Fruit fly (Drosophila melanogaster) whole organism, embryonic: ENCODE results near the gene CG11980.

Experiments
- ATbp ChIP-seq: fragments of 200-800 bp; sonication (Bioruptor generic); optimal IDR thresholded peaks from 2 replicates; lab custom pipeline; 2017; ENCODE audit warnings: missing biosample characterization, mild to moderate bottlenecking, missing genetic modification characterization, missing genetic modification reagents
- Atf3 ChIP-seq: fragments of 200-800 bp; sonication (Bioruptor generic); optimal IDR thresholded peaks from 3 replicates; lab custom pipeline; 2016; ENCODE audit warnings: missing biosample characterization, missing genetic modification characterization
- Bgb ChIP-seq: fragments of 200-800 bp; sonication (Bioruptor generic); IDR thresholded peaks from 2 replicates; pipeline ENCODE4 v1.3.6; 2022; ENCODE audit warnings: missing biosample characterization, missing genetic modification characterization; ENCODE audit not compliant: partially characterized antibody
- CG10431 ChIP-seq: fragments of 200-800 bp; sonication (Bioruptor generic); optimal IDR thresholded peaks from 3 replicates; lab custom pipeline; 2018; ENCODE audit warnings: missing biosample characterization, mild to moderate bottlenecking, missing genetic modification characterization
- CG10979 ChIP-seq: fragments of 200-800 bp; sonication (Bioruptor generic); optimal IDR thresholded peaks from 2 replicates; lab custom pipeline; 2018; ENCODE audit warnings: missing biosample characterization, mild to moderate bottlenecking, missing genetic modification characterization, moderate library complexity
- CG11085 ChIP-seq: fragments of 200-800 bp; sonication (Bioruptor generic); IDR thresholded peaks from 2 replicates; pipeline ENCODE4 v1.3.6; 2022; ENCODE audit warnings: missing biosample characterization, missing genetic modification characterization
- CG11696 ChIP-seq: fragments of 200-800 bp; sonication (Bioruptor generic); IDR thresholded peaks from 2 replicates; pipeline ENCODE4 v1.3.6; 2022; ENCODE audit warnings: missing biosample characterization, missing genetic modification characterization
- CG12236 ChIP-seq: fragments of 200-800 bp; sonication (Bioruptor generic); optimal IDR thresholded peaks from 2 replicates; lab custom pipeline; 2016; ENCODE audit warnings: missing biosample characterization, missing genetic modification characterization
- CG12769 ChIP-seq: fragments of 200-800 bp; sonication (Bioruptor generic); optimal IDR thresholded peaks from 2 replicates; lab custom pipeline; 2019; ENCODE audit warnings: missing biosample characterization, mild to moderate bottlenecking, missing genetic modification characterization, moderate library complexity
- CG15269 ChIP-seq: fragments of 200-800 bp; sonication (Bioruptor generic); optimal IDR thresholded peaks from 2 replicates; lab custom pipeline; 2018; ENCODE audit warnings: missing biosample characterization, mild to moderate bottlenecking, missing genetic modification characterization, moderate library complexity
- CG1647 ChIP-seq: fragments of 200-800 bp; sonication (Bioruptor generic); optimal IDR thresholded peaks from 3 replicates; lab custom pipeline; 2016; ENCODE audit warnings: missing biosample characterization, missing genetic modification characterization
- CG17361 ChIP-seq: fragments of 200-800 bp; sonication (Bioruptor generic); IDR thresholded peaks from 3 replicates; pipeline ENCODE4 v1.3.6; 2022; ENCODE audit warnings: missing biosample characterization, missing genetic modification characterization
- CG17802 ChIP-seq: fragments of 200-800 bp; sonication (Bioruptor generic); optimal IDR thresholded peaks from 2 replicates; lab custom pipeline; 2018; ENCODE audit warnings: missing biosample characterization, mild to moderate bottlenecking, missing genetic modification characterization, moderate library complexity
- CG30403 ChIP-seq: fragments of 200-800 bp; sonication (Bioruptor generic); optimal IDR thresholded peaks from 3 replicates; lab custom pipeline; 2016; ENCODE audit warnings: missing biosample characterization, missing genetic modification characterization
- CG30431 ChIP-seq: fragments of 200-800 bp; sonication (Bioruptor generic); optimal IDR thresholded peaks from 2 replicates; lab custom pipeline; 2017; ENCODE audit warnings: missing biosample characterization, missing genetic modification characterization
- CG34376 ChIP-seq: fragments of 200-800 bp; sonication (Bioruptor generic); optimal IDR thresholded peaks from 2 replicates; lab custom pipeline; 2018; ENCODE audit warnings: missing biosample characterization, mild to moderate bottlenecking, missing genetic modification characterization
- CG3726 ChIP-seq: fragments of 200-800 bp; sonication (Bioruptor generic); IDR thresholded peaks from 3 replicates; pipeline ENCODE4, ENCODE4 v1.3.6; 2022; ENCODE audit warnings: missing biosample characterization, missing genetic modification characterization
- CG6254 ChIP-seq: fragments of 200-800 bp; sonication (Bioruptor generic); optimal IDR thresholded peaks from 3 replicates; lab custom pipeline; 2017; ENCODE audit warnings: mild to moderate bottlenecking, missing biosample characterization, missing genetic modification reagents, missing genetic modification characterization
- CG6654 ChIP-seq: fragments of 200-800 bp; sonication (Bioruptor generic); optimal IDR thresholded peaks from 2 replicates; lab custom pipeline; 2017; ENCODE audit warnings: missing biosample characterization, mild to moderate bottlenecking, missing genetic modification characterization
- CG7372 ChIP-seq: fragments of 200-800 bp; sonication (Bioruptor generic); IDR thresholded peaks from 2 replicates; pipeline ENCODE4 v1.3.6; 2022; ENCODE audit warnings: missing biosample characterization, missing genetic modification characterization
- CG7839 ChIP-seq: fragments of 200-800 bp; sonication (Bioruptor generic); optimal IDR thresholded peaks from 3 replicates; lab custom pipeline; 2018; ENCODE audit warnings: missing biosample characterization, mild to moderate bottlenecking, missing genetic modification characterization, moderate library complexity
- CG8765 ChIP-seq: fragments of 200-800 bp; sonication (Bioruptor generic); IDR thresholded peaks from 2 replicates; pipeline ENCODE4 v1.3.6; 2022; ENCODE audit warnings: missing biosample characterization, missing genetic modification characterization
- Elba2 ChIP-seq: fragments of 200-800 bp; sonication (Bioruptor generic); optimal IDR thresholded peaks from 3 replicates; lab custom pipeline; 2016; ENCODE audit warnings: missing biosample characterization, missing genetic modification characterization
- HLH54F ChIP-seq: fragments of 200-800 bp; sonication (Bioruptor generic); optimal IDR thresholded peaks from 3 replicates; lab custom pipeline; 2016; ENCODE audit warnings: missing biosample characterization, missing genetic modification characterization
- HmgZ ChIP-seq: fragments of 200-800 bp; sonication (Bioruptor generic); optimal IDR thresholded peaks from 2 replicates; lab custom pipeline; 2018; ENCODE audit warnings: missing biosample characterization, mild to moderate bottlenecking, missing genetic modification characterization
- Hr3 ChIP-seq: fragments of 200-800 bp; sonication (Bioruptor generic); optimal IDR thresholded peaks from 3 replicates; lab custom pipeline; 2016; ENCODE audit warnings: missing biosample characterization, missing genetic modification characterization
- Mes4 ChIP-seq: fragments of 200-800 bp; sonication (Bioruptor generic); optimal IDR thresholded peaks from 2 replicates; lab custom pipeline; 2016; ENCODE audit warnings: missing biosample characterization, missing genetic modification characterization
- Neu2 ChIP-seq: fragments of 200-800 bp; sonication (Bioruptor generic); optimal IDR thresholded peaks from 3 replicates; lab custom pipeline; 2016; ENCODE audit warnings: missing biosample characterization, missing genetic modification characterization, borderline replicate concordance
- Oaz ChIP-seq: fragments of 200-800 bp; sonication (Bioruptor generic); IDR thresholded peaks from 2 replicates; pipeline ENCODE4 v1.3.6; 2022; ENCODE audit warnings: missing biosample characterization, missing genetic modification characterization
- Oli ChIP-seq: fragments of 200-800 bp; sonication (Bioruptor generic); optimal IDR thresholded peaks from 2 replicates; lab custom pipeline; 2018; ENCODE audit warnings: missing biosample characterization, mild to moderate bottlenecking, missing genetic modification characterization, moderate library complexity
- Rx ChIP-seq: fragments of 200-800 bp; sonication (Bioruptor generic); IDR thresholded peaks from 2 replicates; pipeline ENCODE4 v1.3.6; 2022; ENCODE audit warnings: missing biosample characterization, missing genetic modification characterization
- Spps ChIP-seq: fragments of 200-800 bp; sonication (Bioruptor generic); optimal IDR thresholded peaks from 2 replicates; lab custom pipeline; 2018; ENCODE audit warnings: missing biosample characterization, mild to moderate bottlenecking, missing genetic modification characterization
- ase ChIP-seq: fragments of 200-800 bp; sonication (Bioruptor generic); IDR thresholded peaks from 3 replicates; pipeline ENCODE4 v1.3.6; 2022; ENCODE audit warnings: missing biosample characterization, missing genetic modification characterization
- bcd ChIP-seq: fragments of 200-800 bp; sonication (Bioruptor generic); optimal IDR thresholded peaks from 2 replicates; lab custom pipeline; 2017; ENCODE audit warnings: missing biosample characterization, mild to moderate bottlenecking, missing genetic modification characterization
- cato ChIP-seq: fragments of 200-800 bp; sonication (Bioruptor generic); optimal IDR thresholded peaks from 2 replicates; lab custom pipeline; 2016; ENCODE audit warnings: missing biosample characterization, missing genetic modification characterization, borderline replicate concordance
- chn ChIP-seq: fragments of 200-800 bp; sonication (Bioruptor generic); optimal IDR thresholded peaks from 2 replicates; lab custom pipeline; 2016; ENCODE audit warnings: missing biosample characterization, missing genetic modification characterization
- corto ChIP-seq: fragments of 200-800 bp; sonication (Bioruptor generic); optimal IDR thresholded peaks from 2 replicates; lab custom pipeline; 2016; ENCODE audit warnings: missing biosample characterization, mild to moderate bottlenecking, missing genetic modification characterization, moderate library complexity
- dmrt99B ChIP-seq: fragments of 200-800 bp; sonication (Bioruptor generic); optimal IDR thresholded peaks from 2 replicates; lab custom pipeline; 2018; ENCODE audit warnings: missing biosample characterization, mild to moderate bottlenecking, missing genetic modification characterization, moderate library complexity
- fd102C ChIP-seq: fragments of 200-800 bp; sonication (Bioruptor generic); optimal IDR thresholded peaks from 2 replicates; lab custom pipeline; 2018; ENCODE audit warnings: missing biosample characterization, mild to moderate bottlenecking, missing genetic modification characterization, moderate library complexity
- grn ChIP-seq: fragments of 200-800 bp; sonication (Bioruptor generic); optimal IDR thresholded peaks from 3 replicates; lab custom pipeline; 2017; ENCODE audit warnings: missing biosample characterization, missing genetic modification characterization
- ham ChIP-seq: fragments of 200-800 bp; sonication (Bioruptor generic); IDR thresholded peaks from 2 replicates; pipeline ENCODE4 v1.3.6; 2022; ENCODE audit warnings: missing biosample characterization, missing genetic modification characterization
- knrl ChIP-seq: fragments of 200-800 bp; sonication (Bioruptor generic); IDR thresholded peaks from 3 replicates; pipeline ENCODE4 v1.3.6; 2022; ENCODE audit warnings: missing biosample characterization, missing genetic modification characterization; ENCODE audit not compliant: partially characterized antibody
- mirr ChIP-seq: fragments of 200-800 bp; sonication (Bioruptor generic); optimal IDR thresholded peaks from 3 replicates; lab custom pipeline; 2018; ENCODE audit warnings: missing biosample characterization, mild to moderate bottlenecking, missing genetic modification characterization
- nau ChIP-seq: fragments of 200-800 bp; sonication (Bioruptor generic); optimal IDR thresholded peaks from 3 replicates; lab custom pipeline; 2017; ENCODE audit warnings: missing biosample characterization, mild to moderate bottlenecking, missing genetic modification characterization, missing genetic modification reagents
- pho ChIP-seq: fragments of 200-800 bp; sonication (Bioruptor generic); optimal IDR thresholded peaks from 2 replicates; lab custom pipeline; 2016; ENCODE audit warnings: missing biosample characterization, missing genetic modification characterization
- pita ChIP-seq: fragments of 200-800 bp; sonication (Bioruptor generic); optimal IDR thresholded peaks from 2 replicates; lab custom pipeline; 2017; ENCODE audit warnings: missing biosample characterization, mild to moderate bottlenecking, missing genetic modification characterization
- ranshi ChIP-seq: fragments of 200-800 bp; sonication (Bioruptor generic); IDR thresholded peaks from 2 replicates; pipeline ENCODE4 v1.3.6; 2022; ENCODE audit warnings: missing biosample characterization, missing genetic modification characterization
- slou ChIP-seq: fragments of 200-800 bp; sonication (Bioruptor generic); optimal IDR thresholded peaks from 3 replicates; lab custom pipeline; 2016; ENCODE audit warnings: missing biosample characterization, missing genetic modification characterization
- sna ChIP-seq: fragments of 200-800 bp; sonication (Bioruptor generic); IDR thresholded peaks from 2 replicates; pipeline ENCODE4 v1.3.6; 2022; ENCODE audit warnings: missing biosample characterization, missing genetic modification characterization; ENCODE audit not compliant: partially characterized antibody
- ttk ChIP-seq: fragments of 200-800 bp; sonication (Bioruptor generic); IDR thresholded peaks from 2 replicates; pipeline ENCODE4 v2.1.2; 2022; ENCODE audit warnings: missing biosample characterization, missing genetic modification characterization

The CG11980 gene

dm6 chr3R:9031797-9032418 is 28.1 kb downstream of the CG11980 start (continued):
- TF ChIP-seq pita (GFP tag; lab: Kevin White, UChicago), result no peak
- TF ChIP-seq sna (GFP tag; lab: Robert Waterston, UW), result no peak
- TF ChIP-seq CG17802 (tag; lab: Kevin White, UChicago), result peak; percentile 64
- TF ChIP-seq Spps (tag; lab: Kevin White, UChicago), result peak; percentile 67
- TF ChIP-seq CG17361, result peak; percentile 88
- peak; percentile 88 for TF ChIP-seq CG1647
- TF ChIP-seq cato (GFP tag; lab: Kevin White, UChicago), result peak; percentile 58
- TF ChIP-seq ham (GFP tag; lab: Robert Waterston, UW), result no peak
- peak; percentile 93 for TF ChIP-seq ranshi (GFP tag; lab: Robert Waterston, UW)
- peak; percentile 98 for TF ChIP-seq CG11696 (GFP tag; lab: Robert Waterston, UW)
- no peak for TF ChIP-seq mirr (GFP tag; lab: Kevin White, UChicago)
- TF ChIP-seq CG3726 (GFP tag; lab: Robert Waterston, UW), result peak; percentile 85; the same call in 2 of the 3 replicates
- TF ChIP-seq ATbp (GFP tag; lab: Kevin White, UChicago), result peak; percentile 92
- peak; percentile 82 for TF ChIP-seq Hr3
- peak; percentile 86 for TF ChIP-seq CG7839 (tag; lab: Kevin White, UChicago)
- TF ChIP-seq chn (GFP tag; lab: Kevin White, UChicago), result peak; percentile 85
- peak; percentile 74 for TF ChIP-seq CG11085 (GFP tag; lab: Robert Waterston, UW)
- TF ChIP-seq CG12769 (tag; lab: Kevin White, UChicago), result peak; percentile 83
- peak; percentile 47; the same call in 1 of the 2 replicates for TF ChIP-seq CG8765 (GFP tag; lab: Robert Waterston, UW)
- peak; percentile 89 for TF ChIP-seq CG30403 (GFP tag; lab: Kevin White, UChicago)
- no peak for TF ChIP-seq grn (GFP tag; lab: Kevin White, UChicago)
- peak; percentile 60 for TF ChIP-seq CG6654
- TF ChIP-seq ase (GFP tag; lab: Robert Waterston, UW), result peak; percentile 89
- peak; percentile 95 for TF ChIP-seq corto (GFP tag; lab: Kevin White, UChicago)
- TF ChIP-seq Neu2 (GFP tag; lab: Kevin White, UChicago), result no peak
- TF ChIP-seq dmrt99B, result peak; percentile 93
- peak; percentile 88 for TF ChIP-seq Rx (GFP tag; lab: Robert Waterston, UW)
- TF ChIP-seq CG30431 (GFP tag; lab: Kevin White, UChicago), result peak; percentile 76
- peak; percentile 80 for TF ChIP-seq nau (GFP tag; lab: Kevin White, UChicago)
- peak; percentile 82 for TF ChIP-seq CG6254 (GFP tag; lab: Kevin White, UChicago)
- no peak for TF ChIP-seq Elba2
- no peak for TF ChIP-seq Bgb (GFP tag; lab: Robert Waterston, UW)
- peak; percentile 65 for TF ChIP-seq Mes4 (GFP tag; lab: Kevin White, UChicago)
- TF ChIP-seq bcd (GFP tag; lab: Kevin White, UChicago), result peak; percentile 87
- TF ChIP-seq CG10431 (GFP tag; lab: Kevin White, UChicago), result no peak
- TF ChIP-seq HLH54F (GFP tag; lab: Kevin White, UChicago), result peak; percentile 84
- TF ChIP-seq pho, result peak; percentile 85
- TF ChIP-seq CG15269, result peak; percentile 91
- TF ChIP-seq Oli, result peak; percentile 91
- TF ChIP-seq CG12236, result peak; percentile 65
- peak; percentile 92 for TF ChIP-seq ttk
- peak; percentile 79 for TF ChIP-seq CG10979
- TF ChIP-seq CG34376 (GFP tag; lab: Kevin White, UChicago), result peak; percentile 20
- TF ChIP-seq HmgZ, result peak; percentile 85
- no peak for TF ChIP-seq fd102C (GFP tag; lab: Kevin White, UChicago)
- peak; percentile 79 for TF ChIP-seq Atf3 (GFP tag; lab: Kevin White, UChicago)
- peak; percentile 88 for TF ChIP-seq CG7372
- TF ChIP-seq knrl (GFP tag; lab: Robert Waterston, UW), result no peak
- peak; percentile 80 for TF ChIP-seq Oaz (GFP tag; lab: Robert Waterston, UW)
- peak; percentile 28 for TF ChIP-seq slou
